Worm (Caenorhabditis elegans): ENCODE measurements around the gene twk-23.
A peak's percentile ranks its signal among the peaks of the same experiment; 100 is the strongest.

- TF ChIP-seq hlh-4 (tag; optimal IDR thresholded peaks at IDR 0.05) = peak; percentile 31
- no peak for TF ChIP-seq ama-1 (optimal IDR thresholded peaks at IDR 0.05)
These were observed 14.6 kb upstream of the twk-23 start for ce11 chrX:13838019-13838418.

All from whole organism, L1 larva.